Worm (Caenorhabditis elegans): ENCODE results near the gene R01B10.2.

- TF ChIP-seq C08G9.2 (tag; optimal IDR thresholded peaks at IDR 0.05): no peak
- TF ChIP-seq tbx-2 (tag; optimal IDR thresholded peaks at IDR 0.05): no peak
- TF ChIP-seq ceh-48 (tag; optimal IDR thresholded peaks at IDR 0.05): no peak
- no peak for TF ChIP-seq ama-1 (optimal IDR thresholded peaks at IDR 0.05)
- no peak for TF ChIP-seq sox-2 (GFP tag; IDR thresholded peaks at IDR 0.05)
- TF ChIP-seq zip-5 (tag; optimal IDR thresholded peaks at IDR 0.05): no peak
- no peak for TF ChIP-seq pros-1 (tag; optimal IDR thresholded peaks at IDR 0.05)
- TF ChIP-seq rnt-1 (tag; optimal IDR thresholded peaks at IDR 0.05): no peak
- TF ChIP-seq unc-86 (tag; optimal IDR thresholded peaks at IDR 0.05): no peak
- TF ChIP-seq hlh-8 (tag; optimal IDR thresholded peaks at IDR 0.05): no peak
- no peak for TF ChIP-seq ceh-45 (GFP tag; IDR thresholded peaks at IDR 0.05)
- TF ChIP-seq fkh-10 (GFP tag; optimal IDR thresholded peaks at IDR 0.05): no peak
- no peak for TF ChIP-seq pqm-1 (tag; optimal IDR thresholded peaks at IDR 0.05)
- no peak for TF ChIP-seq ets-4 (tag; optimal IDR thresholded peaks at IDR 0.05)
Measured at ce11 chrV:6007927-6008326, 33.3 kb downstream of the R01B10.2 start.

All from whole organism, late embryonic.